Worm (Caenorhabditis elegans) whole organism, young adult: Measurements from ENCODE around the gene srx-85.
A peak's percentile ranks its signal among the peaks of the same experiment; 100 is the strongest.

Experiments used
- B0261.1 ChIP-seq: sonication (generic microtip); optimal IDR thresholded peaks from 2 replicates; lab custom pipeline; 2016; ENCODE audit warnings: mild to moderate bottlenecking, missing genetic modification characterization, moderate library complexity, missing compliant biosample characterization
- B0336.3 ChIP-seq: fragments of 200-800 bp; sonication (Bioruptor generic); IDR thresholded peaks from 2 replicates; pipeline ENCODE4 v1.3.6; 2022; ENCODE audit warnings: missing genetic modification characterization, missing compliant biosample characterization
- C06A6.2 ChIP-seq: fragments of 200-800 bp; sonication (Bioruptor generic); conservative IDR thresholded peaks from 2 replicates; pipeline ENCODE4 v1.3.6; 2022; ENCODE audit warnings: missing genetic modification characterization, missing compliant biosample characterization
- F49E8.2 ChIP-seq: sonication (generic microtip); optimal IDR thresholded peaks from 3 replicates; lab custom pipeline; 2017; ENCODE audit warnings: missing genetic modification characterization, mild to moderate bottlenecking, missing compliant biosample characterization, antibody characterized with exemption, moderate library complexity; ENCODE audit not compliant: insufficient read depth
- F57A8.1 ChIP-seq: fragments of 200-800 bp; sonication (Bioruptor generic); optimal IDR thresholded peaks from 2 replicates; lab custom pipeline; 2018; ENCODE audit warnings: mild to moderate bottlenecking, missing genetic modification characterization, moderate library complexity, missing compliant biosample characterization
- F57C9.4 ChIP-seq: sonication (generic microtip); optimal IDR thresholded peaks from 2 replicates; lab custom pipeline; 2017; ENCODE audit warnings: mild to moderate bottlenecking, missing genetic modification characterization, missing compliant biosample characterization
- K11D2.4 ChIP-seq: fragments of 200-800 bp; sonication (Bioruptor generic); IDR thresholded peaks from 2 replicates; pipeline ENCODE4 v1.3.6; 2022; ENCODE audit warnings: missing genetic modification reagents, missing genetic modification characterization, missing compliant biosample characterization
- T07F8.4 ChIP-seq: sonication (generic microtip); optimal IDR thresholded peaks from 2 replicates; lab custom pipeline; 2016; ENCODE audit warnings: mild to moderate bottlenecking, missing genetic modification characterization, moderate library complexity, missing compliant biosample characterization
- Y53G8AR.9 ChIP-seq: fragments of 200-800 bp; sonication (Bioruptor generic); conservative IDR thresholded peaks from 2 replicates; pipeline ENCODE4 v1.3.6; 2022; ENCODE audit warnings: missing genetic modification reagents, missing genetic modification characterization, missing compliant biosample characterization
- Y56A3A.18 ChIP-seq: fragments of 200-800 bp; sonication (Bioruptor generic); IDR thresholded peaks from 2 replicates; pipeline ENCODE4 v1.3.6; 2022; ENCODE audit warnings: missing genetic modification reagents, missing genetic modification characterization, missing compliant biosample characterization
- akir-1 ChIP-seq: fragments of 200-800 bp; sonication (Bioruptor generic); optimal IDR thresholded peaks from 2 replicates; lab custom pipeline; 2018; ENCODE audit warnings: mild to moderate bottlenecking, missing genetic modification characterization, moderate library complexity, missing compliant biosample characterization
- aptf-2 ChIP-seq: fragments of 200-800 bp; sonication (Bioruptor generic); conservative IDR thresholded peaks from 2 replicates; pipeline ENCODE4 v1.3.6; 2022; ENCODE audit warnings: missing genetic modification reagents, missing genetic modification characterization, missing compliant biosample characterization
- atf-7 ChIP-seq: sonication (generic microtip); optimal IDR thresholded peaks from 2 replicates; lab custom pipeline; 2017; ENCODE audit warnings: mild to moderate bottlenecking, missing genetic modification characterization, missing compliant biosample characterization
- ccch-3 ChIP-seq: fragments of 200-800 bp; sonication (Bioruptor generic); optimal IDR thresholded peaks from 2 replicates; lab custom pipeline; 2018; ENCODE audit warnings: mild to moderate bottlenecking, missing genetic modification characterization, missing compliant biosample characterization
- dox-1 ChIP-seq: fragments of 200-800 bp; sonication (Bioruptor generic); IDR thresholded peaks from 2 replicates; pipeline ENCODE4 v1.3.6; 2022; ENCODE audit warnings: missing genetic modification reagents, missing genetic modification characterization, missing compliant biosample characterization
- dpff-1 ChIP-seq: sonication (generic microtip); optimal IDR thresholded peaks from 2 replicates; lab custom pipeline; 2017; ENCODE audit warnings: mild to moderate bottlenecking, missing genetic modification characterization, missing compliant biosample characterization
- egrh-3 ChIP-seq: fragments of 200-800 bp; sonication (Bioruptor generic); IDR thresholded peaks from 2 replicates; pipeline ENCODE4 v1.3.6; 2022; ENCODE audit warnings: missing genetic modification reagents, missing genetic modification characterization, missing compliant biosample characterization
- hmg-1.2 ChIP-seq: fragments of 200-800 bp; sonication (Bioruptor generic); IDR thresholded peaks from 2 replicates; pipeline ENCODE4 v1.3.6; 2022; ENCODE audit warnings: missing genetic modification reagents, missing genetic modification characterization, missing compliant biosample characterization
- lag-1 ChIP-seq: fragments of 200-800 bp; sonication (Bioruptor generic); IDR thresholded peaks from 2 replicates; pipeline ENCODE4 v1.3.6; 2022; ENCODE audit warnings: missing genetic modification reagents, missing genetic modification characterization, missing compliant biosample characterization
- let-526 ChIP-seq: fragments of 200-800 bp; sonication (Bioruptor generic); IDR thresholded peaks from 2 replicates; pipeline ENCODE4 v1.3.6; 2022; ENCODE audit warnings: missing genetic modification reagents, missing genetic modification characterization, missing compliant biosample characterization
- let-607 ChIP-seq, 2 experiments: fragments of 200-800 bp in 1 of 2; sonication (Bioruptor generic) in 1 of 2; sonication (generic microtip) in 1 of 2; optimal IDR thresholded peaks; 2 replicates each; lab custom pipeline; 2016 to 2018; ENCODE audit warnings: mild to moderate bottlenecking in 2 of 2, missing compliant biosample characterization in 2 of 2, missing genetic modification characterization in 2 of 2, moderate library complexity in 2 of 2, missing genotype in 1 of 2
- lin-26 ChIP-seq: fragments of 200-800 bp; sonication (Bioruptor generic); IDR thresholded peaks from 2 replicates; pipeline ENCODE4 v1.3.6; 2022; ENCODE audit warnings: missing genetic modification reagents, missing genetic modification characterization, missing compliant biosample characterization
- lin-54 ChIP-seq: fragments of 200-800 bp; sonication (Bioruptor generic); optimal IDR thresholded peaks from 2 replicates; lab custom pipeline; 2018; ENCODE audit warnings: mild to moderate bottlenecking, missing genetic modification characterization, missing compliant biosample characterization
- lsy-27 ChIP-seq: sonication (generic microtip); optimal IDR thresholded peaks from 2 replicates; lab custom pipeline; 2017; ENCODE audit warnings: missing genetic modification characterization, mild to moderate bottlenecking, missing compliant biosample characterization, antibody characterized with exemption, missing genotype, borderline replicate concordance; ENCODE audit not compliant: insufficient read depth
- madf-10 ChIP-seq: sonication (generic microtip); optimal IDR thresholded peaks from 2 replicates; lab custom pipeline; 2016; ENCODE audit warnings: mild to moderate bottlenecking, missing genetic modification characterization, missing compliant biosample characterization
- mcd-1 ChIP-seq: fragments of 200-800 bp; sonication (Bioruptor generic); IDR thresholded peaks from 2 replicates; pipeline ENCODE4 v1.3.6; 2022; ENCODE audit warnings: missing genetic modification reagents, missing genetic modification characterization, missing compliant biosample characterization
- nhr-27 ChIP-seq: fragments of 200-800 bp; sonication (Bioruptor generic); optimal IDR thresholded peaks from 2 replicates; lab custom pipeline; 2018; ENCODE audit warnings: mild to moderate bottlenecking, missing genetic modification characterization, moderate library complexity, missing compliant biosample characterization
- nhr-80 ChIP-seq: sonication (generic microtip); optimal IDR thresholded peaks from 2 replicates; lab custom pipeline; 2016; ENCODE audit warnings: missing genetic modification characterization, missing compliant biosample characterization
- nhr-90 ChIP-seq: sonication (generic microtip); optimal IDR thresholded peaks from 2 replicates; lab custom pipeline; 2016; ENCODE audit warnings: missing genotype, mild to moderate bottlenecking, missing genetic modification characterization, missing compliant biosample characterization
- pbrm-1 ChIP-seq: fragments of 200-800 bp; sonication (Bioruptor generic); IDR thresholded peaks from 2 replicates; pipeline ENCODE4 v1.3.6; 2022; ENCODE audit warnings: missing genetic modification reagents, missing genetic modification characterization, missing compliant biosample characterization
- pha-4 ChIP-seq: fragments of 150-350 bp; sonication (generic microtip); optimal IDR thresholded peaks from 2 replicates; lab custom pipeline; 2014; ENCODE audit warnings: missing biosample characterization, missing genetic modification reagents, missing genetic modification characterization
- repo-1 ChIP-seq: sonication (generic microtip); optimal IDR thresholded peaks from 2 replicates; lab custom pipeline; 2017; ENCODE audit warnings: mild to moderate bottlenecking, missing genetic modification characterization, missing compliant biosample characterization
- sea-2 ChIP-seq: fragments of 200-800 bp; sonication (Bioruptor generic); IDR thresholded peaks from 2 replicates; pipeline ENCODE4 v1.3.6; 2022; ENCODE audit warnings: missing genetic modification characterization, missing compliant biosample characterization
- somi-1 ChIP-seq: fragments of 200-800 bp; sonication (Bioruptor generic); optimal IDR thresholded peaks from 2 replicates; lab custom pipeline; 2018; ENCODE audit warnings: mild to moderate bottlenecking, missing genetic modification characterization, missing compliant biosample characterization
- sptf-2 ChIP-seq: fragments of 200-800 bp; sonication (Bioruptor generic); optimal IDR thresholded peaks from 2 replicates; lab custom pipeline; 2018; ENCODE audit warnings: mild to moderate bottlenecking, missing genetic modification characterization, missing compliant biosample characterization
- tbp1 ChIP-seq: fragments of 200-800 bp; sonication (Bioruptor generic); optimal IDR thresholded peaks from 2 replicates; lab custom pipeline; 2018; ENCODE audit warnings: mild to moderate bottlenecking, missing genetic modification characterization, missing compliant biosample characterization
- tlf-1 ChIP-seq: fragments of 200-800 bp; sonication (Bioruptor generic); optimal IDR thresholded peaks from 2 replicates; lab custom pipeline; 2018; ENCODE audit warnings: mild to moderate bottlenecking, missing genetic modification characterization, missing compliant biosample characterization
- zim-3 ChIP-seq: sonication (generic microtip); optimal IDR thresholded peaks from 2 replicates; lab custom pipeline; 2017; ENCODE audit warnings: mild to moderate bottlenecking, missing genetic modification characterization, moderate library complexity, missing compliant biosample characterization
- ztf-25 ChIP-seq: fragments of 200-800 bp; sonication (Bioruptor generic); IDR thresholded peaks from 2 replicates; pipeline ENCODE4 v1.3.6; 2022; ENCODE audit warnings: missing genetic modification reagents, missing genetic modification characterization, missing compliant biosample characterization
- ztf-3 ChIP-seq: fragments of 200-800 bp; sonication (Bioruptor generic); optimal IDR thresholded peaks from 2 replicates; lab custom pipeline; 2018; ENCODE audit warnings: mild to moderate bottlenecking, missing genetic modification characterization, missing compliant biosample characterization

srx-85 gene

ce11 chrV:11572803-11573490 lies 20.5 kb downstream of the srx-85 start, which contains the start of the genes H12C20.7 and nhr-68 (continued):
- TF ChIP-seq ccch-3 (GFP tag; lab: Kevin White, UChicago) = no peak
- TF ChIP-seq atf-7 = peak; percentile 95
- TF ChIP-seq lag-1 (GFP tag; lab: Robert Waterston, UW) = 0 out of 2 replicates have a peak, but pooled peaks have one; percentile 38
- TF ChIP-seq Y53G8AR.9 (GFP tag; lab: Robert Waterston, UW) = 0 out of 2 replicates have a peak, but pooled peaks have one; percentile 13
- TF ChIP-seq lin-26 (GFP tag; lab: Robert Waterston, UW) = peak; percentile 51; the same call in 1 of the 2 replicates
- peak; percentile 59 for TF ChIP-seq zim-3 (tag; lab: Kevin White, UChicago)
- TF ChIP-seq nhr-90 = peak; percentile 78
- TF ChIP-seq madf-10 (tag; lab: Kevin White, UChicago) = peak; percentile 85
- TF ChIP-seq dox-1 (GFP tag; lab: Robert Waterston, UW) = no peak
- peak; percentile 97 for TF ChIP-seq somi-1 (GFP tag; lab: Kevin White, UChicago)
- TF ChIP-seq akir-1 (GFP tag; lab: Kevin White, UChicago) = peak; percentile 42
- TF ChIP-seq tlf-1 (GFP tag; lab: Kevin White, UChicago) = peak; percentile 91
- peak; percentile 90 for TF ChIP-seq repo-1 (tag; lab: Kevin White, UChicago)
- TF ChIP-seq egrh-3 = no peak
- peak; percentile 28 to 76 for TF ChIP-seq let-607 (tag; optimal IDR thresholded peaks at IDR 0.05; lab: Kevin White, UChicago)
- TF ChIP-seq sptf-2 (GFP tag; lab: Kevin White, UChicago) = no peak
- TF ChIP-seq dpff-1 = peak; percentile 36
- peak; percentile 98 for TF ChIP-seq nhr-80
- TF ChIP-seq Y56A3A.18 (GFP tag; lab: Robert Waterston, UW) = peak; percentile 40; the same call in 1 of the 2 replicates
- TF ChIP-seq mcd-1 = 0 out of 2 replicates have a peak, but pooled peaks have one; percentile 21
- peak; percentile 43 for TF ChIP-seq pha-4 (tag; lab: Kevin White, UChicago)
- peak; percentile 60 for TF ChIP-seq lin-54
- TF ChIP-seq pbrm-1 (GFP tag; lab: Robert Waterston, UW) = peak; percentile 72; the same call in 1 of the 2 replicates
- peak; percentile 70 for TF ChIP-seq tbp1 (GFP tag; lab: Kevin White, UChicago)
- TF ChIP-seq hmg-1.2 = no peak

DNA sequence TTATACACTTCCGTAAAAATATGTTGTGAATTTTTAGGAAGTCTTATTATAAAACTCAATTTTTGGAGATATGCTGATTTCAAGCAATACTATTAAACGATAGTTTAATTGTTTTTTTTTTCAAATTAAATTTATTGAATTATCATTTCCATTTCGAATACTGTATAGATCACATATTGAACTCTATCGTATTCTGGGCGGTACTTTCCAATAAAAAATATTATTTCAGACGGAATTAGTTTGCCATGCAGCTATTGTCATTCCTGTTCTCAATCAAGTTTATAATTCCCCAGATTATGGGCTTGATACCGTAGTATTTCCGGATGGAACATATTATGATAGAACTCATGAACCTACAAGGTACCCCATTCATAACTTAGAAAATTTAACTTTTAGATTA lies 22.1 kb downstream of the srx-85 start:
- peak; percentile 19 for TF ChIP-seq nhr-80
- TF ChIP-seq ztf-25 (GFP tag; lab: Robert Waterston, UW) = no peak
- no peak for TF ChIP-seq let-526 (GFP tag; lab: Robert Waterston, UW)
- no peak for TF ChIP-seq C06A6.2 (GFP tag; lab: Robert Waterston, UW)

DNA sequence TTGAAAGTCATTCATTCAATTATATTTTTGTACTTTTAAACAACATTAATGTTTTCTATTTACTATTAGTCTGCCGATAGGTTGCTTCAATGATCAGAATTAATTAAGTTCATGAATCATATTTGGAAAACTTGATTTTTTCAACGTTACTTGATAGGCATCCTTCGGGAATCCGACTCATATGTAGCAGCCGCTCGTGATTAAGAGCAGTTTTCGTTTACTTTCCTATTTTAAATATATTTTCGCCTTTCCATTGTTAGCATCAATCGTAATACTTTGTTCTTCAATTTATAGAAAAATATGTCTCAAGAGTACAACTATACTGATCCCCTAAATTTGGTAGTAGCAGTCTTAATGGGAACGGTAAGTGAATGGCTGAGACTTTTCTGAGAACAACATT lies 28.3 kb downstream of the srx-85 start, which contains the start of gene srx-90:
Gene srx-90 (plus strand): TSS at position 301 of the 400 bp plus-strand sequence.
- TF ChIP-seq F49E8.2 (tag; lab: Kevin White, UChicago) (no peak), K11D2.4 (GFP tag; lab: Robert Waterston, UW) (no peak), F57A8.1 (GFP tag; lab: Kevin White, UChicago) (no peak), B0261.1 (tag; lab: Kevin White, UChicago) (no peak), ztf-3 (GFP tag; lab: Kevin White, UChicago) (no peak), B0336.3 (GFP tag; lab: Robert Waterston, UW) (no peak), aptf-2 (GFP tag; lab: Robert Waterston, UW) (no peak), T07F8.4 (tag; lab: Kevin White, UChicago) (no peak), lsy-27 (no peak), sea-2 (GFP tag; lab: Robert Waterston, UW) (no peak), F57C9.4 (tag; lab: Kevin White, UChicago) (no peak), nhr-27 (tag; lab: Kevin White, UChicago) (no peak)
